Fruit fly (Drosophila melanogaster) whole organism, embryonic: Measurements from ENCODE around the gene Gcna.

Experiments used
- Bteb2 ChIP-seq: fragments of 200-800 bp; sonication (Bioruptor generic); optimal IDR thresholded peaks from 2 replicates; lab custom pipeline; 2016; ENCODE audit warnings: missing biosample characterization, missing genetic modification characterization
- CG10565 ChIP-seq: fragments of 200-800 bp; sonication (Bioruptor generic); optimal IDR thresholded peaks from 3 replicates; lab custom pipeline; 2016; ENCODE audit warnings: missing biosample characterization, mild to moderate bottlenecking, missing genetic modification characterization
- CG13775 ChIP-seq: fragments of 200-800 bp; sonication (Bioruptor generic); optimal IDR thresholded peaks from 3 replicates; lab custom pipeline; 2017; ENCODE audit warnings: missing biosample characterization, mild to moderate bottlenecking, missing genetic modification characterization
- CG16815 ChIP-seq: fragments of 200-800 bp; sonication (Bioruptor generic); optimal IDR thresholded peaks from 3 replicates; lab custom pipeline; 2017; ENCODE audit warnings: missing biosample characterization, mild to moderate bottlenecking, missing genetic modification characterization
- CG17361 ChIP-seq: fragments of 200-800 bp; sonication (Bioruptor generic); IDR thresholded peaks from 3 replicates; pipeline ENCODE4 v1.3.6; 2022; ENCODE audit warnings: missing biosample characterization, missing genetic modification characterization
- CG17912 ChIP-seq: fragments of 200-800 bp; sonication (Bioruptor generic); optimal IDR thresholded peaks from 2 replicates; lab custom pipeline; 2018; ENCODE audit warnings: missing biosample characterization, mild to moderate bottlenecking, missing genetic modification characterization
- CG1792 ChIP-seq: fragments of 200-800 bp; sonication (Bioruptor generic); optimal IDR thresholded peaks from 2 replicates; lab custom pipeline; 2016; ENCODE audit warnings: missing biosample characterization, missing genetic modification characterization
- CG18476 ChIP-seq: fragments of 200-800 bp; sonication (Bioruptor generic); optimal IDR thresholded peaks from 2 replicates; lab custom pipeline; 2016; ENCODE audit warnings: missing biosample characterization, mild to moderate bottlenecking, missing genetic modification characterization
- CG18619 ChIP-seq: fragments of 200-800 bp; sonication (Bioruptor generic); optimal IDR thresholded peaks from 3 replicates; lab custom pipeline; 2017; ENCODE audit warnings: missing biosample characterization, mild to moderate bottlenecking, missing genetic modification characterization
- CG2129 ChIP-seq: fragments of 200-800 bp; sonication (Bioruptor generic); IDR thresholded peaks from 2 replicates; pipeline ENCODE4 v1.3.6; 2022; ENCODE audit warnings: missing biosample characterization, missing genetic modification characterization; ENCODE audit not compliant: partially characterized antibody
- CG30403 ChIP-seq: fragments of 200-800 bp; sonication (Bioruptor generic); optimal IDR thresholded peaks from 3 replicates; lab custom pipeline; 2016; ENCODE audit warnings: missing biosample characterization, missing genetic modification characterization
- CG31224 ChIP-seq: fragments of 200-800 bp; sonication (Bioruptor generic); IDR thresholded peaks from 2 replicates; pipeline ENCODE4 v1.3.6; 2022; ENCODE audit warnings: missing biosample characterization, missing genetic modification characterization
- CG3281 ChIP-seq: fragments of 200-800 bp; sonication (Bioruptor generic); optimal IDR thresholded peaks from 3 replicates; lab custom pipeline; 2017; ENCODE audit warnings: missing biosample characterization, mild to moderate bottlenecking, missing genetic modification characterization
- CG43689 ChIP-seq: fragments of 200-800 bp; sonication (Bioruptor generic); IDR thresholded peaks from 2 replicates; pipeline ENCODE4 v1.3.6; 2022; ENCODE audit warnings: missing biosample characterization, missing genetic modification characterization
- CG7271 ChIP-seq: fragments of 200-800 bp; sonication (Bioruptor generic); optimal IDR thresholded peaks from 2 replicates; lab custom pipeline; 2018; ENCODE audit warnings: missing biosample characterization, mild to moderate bottlenecking, missing genetic modification characterization, moderate library complexity
- CG8944 ChIP-seq: fragments of 200-800 bp; sonication (Bioruptor generic); optimal IDR thresholded peaks from 3 replicates; lab custom pipeline; 2016; ENCODE audit warnings: missing biosample characterization, missing genetic modification characterization
- CG9797 ChIP-seq: fragments of 200-800 bp; sonication (Bioruptor generic); optimal IDR thresholded peaks from 3 replicates; lab custom pipeline; 2018; ENCODE audit warnings: missing biosample characterization, mild to moderate bottlenecking, missing genetic modification characterization
- Chrac-16 ChIP-seq: fragments of 200-800 bp; sonication (Bioruptor generic); optimal IDR thresholded peaks from 3 replicates; lab custom pipeline; 2016; ENCODE audit warnings: missing biosample characterization, missing genetic modification characterization
- CoRest ChIP-seq: fragments of 200-800 bp; sonication (Bioruptor generic); optimal IDR thresholded peaks from 3 replicates; lab custom pipeline; 2018; ENCODE audit warnings: missing biosample characterization, mild to moderate bottlenecking, missing genetic modification characterization, moderate library complexity
- Hand ChIP-seq: fragments of 200-800 bp; sonication (Bioruptor generic); optimal IDR thresholded peaks from 2 replicates; lab custom pipeline; 2017; ENCODE audit warnings: mild to moderate bottlenecking, missing biosample characterization, missing genetic modification reagents, missing genetic modification characterization
- Hr51 ChIP-seq, 2 experiments: fragments of 200-800 bp; sonication (Bioruptor generic); optimal IDR thresholded peaks; 2 replicates in 1 of 2; 3 replicates in 1 of 2; lab custom pipeline; 2016 to 2018; ENCODE audit warnings: missing biosample characterization in 2 of 2, missing genetic modification characterization in 2 of 2, mild to moderate bottlenecking in 1 of 2, moderate library complexity in 1 of 2
- MESR4 ChIP-seq: fragments of 200-800 bp; sonication (Bioruptor generic); optimal IDR thresholded peaks from 2 replicates; lab custom pipeline; 2018; ENCODE audit warnings: missing biosample characterization, mild to moderate bottlenecking, missing genetic modification characterization, moderate library complexity
- NC2β ChIP-seq: fragments of 200-800 bp; sonication (Bioruptor generic); optimal IDR thresholded peaks from 2 replicates; lab custom pipeline; 2016; ENCODE audit warnings: missing biosample characterization, missing genetic modification characterization
- Side ChIP-seq: fragments of 200-800 bp; sonication (Bioruptor generic); optimal IDR thresholded peaks from 2 replicates; lab custom pipeline; 2016; ENCODE audit warnings: missing biosample characterization, missing genetic modification characterization
- Sry-δ ChIP-seq: fragments of 200-800 bp; sonication (Bioruptor generic); optimal IDR thresholded peaks from 2 replicates; lab custom pipeline; 2016; ENCODE audit warnings: missing biosample characterization, missing genetic modification characterization
- Xbp1 ChIP-seq: fragments of 200-800 bp; sonication (Bioruptor generic); optimal IDR thresholded peaks from 3 replicates; lab custom pipeline; 2016; ENCODE audit warnings: missing biosample characterization, mild to moderate bottlenecking, missing genetic modification characterization
- ara ChIP-seq: fragments of 200-800 bp; sonication (Bioruptor generic); IDR thresholded peaks from 2 replicates; pipeline ENCODE4 v1.3.6; 2022; ENCODE audit warnings: missing biosample characterization, missing genetic modification characterization
- ato ChIP-seq: fragments of 200-800 bp; sonication (Bioruptor generic); IDR thresholded peaks from 2 replicates; pipeline ENCODE4 v1.3.6; 2022; ENCODE audit warnings: missing biosample characterization, missing genetic modification characterization; ENCODE audit not compliant: partially characterized antibody
- bigmax ChIP-seq: fragments of 200-800 bp; sonication (Bioruptor generic); optimal IDR thresholded peaks from 2 replicates; lab custom pipeline; 2018; ENCODE audit warnings: missing biosample characterization, mild to moderate bottlenecking, missing genetic modification characterization
- cas ChIP-seq: fragments of 200-800 bp; sonication (Bioruptor generic); IDR thresholded peaks from 2 replicates; pipeline ENCODE4 v1.3.6; 2022; ENCODE audit warnings: missing biosample characterization, missing genetic modification characterization
- ewg ChIP-seq: fragments of 200-800 bp; sonication (Bioruptor generic); optimal IDR thresholded peaks from 3 replicates; lab custom pipeline; 2017; ENCODE audit warnings: mild to moderate bottlenecking, missing biosample characterization, missing genetic modification reagents, missing genetic modification characterization
- exex ChIP-seq: fragments of 200-800 bp; sonication (Bioruptor generic); optimal IDR thresholded peaks from 4 replicates; lab custom pipeline; 2018; ENCODE audit warnings: missing biosample characterization, mild to moderate bottlenecking, missing genetic modification characterization, moderate library complexity
- fd102C ChIP-seq: fragments of 200-800 bp; sonication (Bioruptor generic); optimal IDR thresholded peaks from 2 replicates; lab custom pipeline; 2018; ENCODE audit warnings: missing biosample characterization, mild to moderate bottlenecking, missing genetic modification characterization, moderate library complexity
- fd64A ChIP-seq: fragments of 200-800 bp; sonication (Bioruptor generic); optimal IDR thresholded peaks from 3 replicates; lab custom pipeline; 2018; ENCODE audit warnings: missing biosample characterization, mild to moderate bottlenecking, missing genetic modification characterization
- gt ChIP-seq: fragments of 200-800 bp; sonication (Bioruptor generic); IDR thresholded peaks from 2 replicates; pipeline ENCODE4 v1.3.6; 2022; ENCODE audit warnings: missing biosample characterization, missing genetic modification characterization
- hth ChIP-seq: fragments of >200 bp; optimal IDR thresholded peaks from 2 replicates; lab custom pipeline; 2017; ENCODE audit warnings: inconsistent platforms
- insv ChIP-seq, 2 experiments: fragments of 200-800 bp; sonication (Bioruptor generic); optimal IDR thresholded peaks; 3 replicates each; lab custom pipeline; 2016 to 2018; ENCODE audit warnings: missing biosample characterization in 2 of 2, missing genetic modification characterization in 2 of 2
- inv ChIP-seq: fragments of 200-800 bp; sonication (Bioruptor generic); IDR thresholded peaks from 2 replicates; pipeline ENCODE4 v1.3.6; 2022; ENCODE audit warnings: missing biosample characterization, missing genetic modification characterization; ENCODE audit not compliant: partially characterized antibody
- jigr1 ChIP-seq: fragments of 200-800 bp; sonication (Bioruptor generic); IDR thresholded peaks from 3 replicates; pipeline ENCODE4 v1.3.6; 2022; ENCODE audit warnings: missing biosample characterization, missing genetic modification characterization
- lilli ChIP-seq: fragments of 200-800 bp; sonication (Bioruptor generic); optimal IDR thresholded peaks from 3 replicates; lab custom pipeline; 2016; ENCODE audit warnings: missing biosample characterization, missing genetic modification characterization
- org-1 ChIP-seq: fragments of 200-800 bp; sonication (Bioruptor generic); optimal IDR thresholded peaks from 2 replicates; lab custom pipeline; 2017; ENCODE audit warnings: missing biosample characterization, missing genetic modification characterization
- peb ChIP-seq: fragments of 200-800 bp; sonication (Bioruptor generic); IDR thresholded peaks from 2 replicates; pipeline ENCODE4 v1.3.6; 2022; ENCODE audit warnings: missing biosample characterization, missing genetic modification characterization
- ro ChIP-seq: fragments of 200-800 bp; sonication (Bioruptor generic); IDR thresholded peaks from 2 replicates; pipeline ENCODE4 v1.3.6; 2022; ENCODE audit warnings: missing biosample characterization, missing genetic modification characterization
- salm ChIP-seq: fragments of 200-800 bp; sonication (Bioruptor generic); optimal IDR thresholded peaks from 2 replicates; lab custom pipeline; 2018; ENCODE audit warnings: missing biosample characterization, mild to moderate bottlenecking, missing genetic modification characterization
- sim ChIP-seq: fragments of 200-800 bp; sonication (Bioruptor generic); IDR thresholded peaks from 2 replicates; pipeline ENCODE4 v1.3.6; 2022; ENCODE audit warnings: missing biosample characterization, missing genetic modification characterization
- sisA ChIP-seq: fragments of 200-800 bp; sonication (Bioruptor generic); IDR thresholded peaks from 2 replicates; pipeline ENCODE4 v1.3.6; 2022; ENCODE audit warnings: missing biosample characterization, missing genetic modification characterization
- tx ChIP-seq: fragments of 200-800 bp; sonication (Bioruptor generic); optimal IDR thresholded peaks from 2 replicates; lab custom pipeline; 2016; ENCODE audit warnings: missing biosample characterization, missing genetic modification characterization
- wek ChIP-seq: fragments of 200-800 bp; sonication (Bioruptor generic); optimal IDR thresholded peaks from 3 replicates; lab custom pipeline; 2018; ENCODE audit warnings: missing biosample characterization, mild to moderate bottlenecking, missing genetic modification characterization, moderate library complexity
- zen ChIP-seq: fragments of 200-800 bp; sonication (Bioruptor generic); optimal IDR thresholded peaks from 3 replicates; lab custom pipeline; 2018; ENCODE audit warnings: missing biosample characterization, mild to moderate bottlenecking, missing genetic modification characterization, moderate library complexity

Gene Gcna

DNA sequence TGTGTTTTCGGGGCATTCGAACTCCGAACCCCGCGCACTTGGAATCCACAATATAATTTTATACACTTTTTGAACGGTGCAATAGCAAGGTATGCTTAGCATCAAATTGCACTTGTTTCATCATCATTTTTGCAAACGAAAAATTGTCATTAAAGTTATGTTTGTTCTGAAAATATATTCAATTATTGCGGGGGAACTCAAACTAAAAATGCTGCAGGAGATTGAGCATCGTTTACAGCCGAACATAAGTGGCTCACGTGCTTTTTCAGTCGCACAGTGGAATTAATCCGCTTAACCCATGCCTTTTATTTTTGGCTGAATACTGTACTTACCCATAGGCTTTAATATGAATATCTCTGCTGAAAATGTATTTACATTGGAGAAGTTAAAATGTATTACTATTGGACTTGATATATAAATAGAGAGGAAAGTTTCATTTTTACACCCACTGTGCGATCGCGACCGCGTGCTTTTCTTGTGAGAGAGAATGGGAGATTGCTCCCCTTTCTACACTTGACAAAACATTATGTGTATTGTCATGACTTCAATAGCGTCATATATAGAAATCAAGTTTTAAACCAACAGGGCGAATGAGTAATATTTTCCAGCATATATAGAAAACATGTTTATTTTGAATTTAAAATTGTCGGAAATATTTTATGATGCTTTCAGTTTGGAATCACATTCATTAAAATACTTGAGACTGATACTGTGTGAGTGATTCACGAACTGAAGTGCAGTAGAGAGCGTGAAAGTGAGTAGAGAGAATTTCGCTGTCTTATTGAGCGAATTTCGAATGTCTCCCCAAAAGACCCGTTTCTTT lies 35.0 kb downstream of the Gcna start (continued):
- TF ChIP-seq sisA (peak; percentile 93), CG8944 (GFP tag; lab: Kevin White, UChicago) (peak; percentile 91), ro (GFP tag; lab: Robert Waterston, UW) (peak; percentile 92), Xbp1 (GFP tag; lab: Kevin White, UChicago) (peak; percentile 93), insv (GFP tag; optimal IDR thresholded peaks at IDR 0.05; lab: Kevin White, UChicago) (peak; percentile 46 to 66), bigmax (peak; percentile 61), CG13775 (GFP tag; lab: Kevin White, UChicago) (peak; percentile 92), zen (tag; lab: Kevin White, UChicago) (peak; percentile 82), exex (tag; lab: Kevin White, UChicago) (peak; percentile 85), CG16815 (peak; percentile 85), Hr51 (GFP tag; optimal IDR thresholded peaks at IDR 0.05; lab: Kevin White, UChicago) (peak; percentile 92 to 97), CG10565 (GFP tag; lab: Kevin White, UChicago) (peak; percentile 31), Chrac-16 (peak; percentile 91), Bteb2 (GFP tag; lab: Kevin White, UChicago) (peak; percentile 95), Hand (peak; percentile 94), MESR4 (GFP tag; lab: Kevin White, UChicago) (peak; percentile 58), Sry-δ (GFP tag; lab: Kevin White, UChicago) (peak; percentile 61), org-1 (GFP tag; lab: Kevin White, UChicago) (peak; percentile 92), CoRest (peak; percentile 97), wek (GFP tag; lab: Kevin White, UChicago) (peak; percentile 89), fd102C (GFP tag; lab: Kevin White, UChicago) (peak; percentile 3), tx (peak; percentile 92), hth (no peak), NC2β (GFP tag; lab: Kevin White, UChicago) (peak; percentile 90), CG17361 (GFP tag; lab: Robert Waterston, UW) (peak; percentile 98), CG3281 (GFP tag; lab: Kevin White, UChicago) (peak; percentile 96), lilli (peak; percentile 97), sim (peak; percentile 94), ewg (GFP tag; lab: Kevin White, UChicago) (peak; percentile 92), CG18476 (GFP tag; lab: Kevin White, UChicago) (peak; percentile 92), CG31224 (GFP tag; lab: Robert Waterston, UW) (peak; percentile 92), CG9797 (GFP tag; lab: Kevin White, UChicago) (peak; percentile 39), Side (peak; percentile 90), salm (peak; percentile 94), gt (GFP tag; lab: Robert Waterston, UW) (peak; percentile 89), ato (GFP tag; lab: Robert Waterston, UW) (no peak), inv (GFP tag; lab: Robert Waterston, UW) (no peak), cas (GFP tag; lab: Robert Waterston, UW) (peak; percentile 91), CG17912 (GFP tag; lab: Kevin White, UChicago) (peak; percentile 61), CG18619 (GFP tag; lab: Kevin White, UChicago) (peak; percentile 94), CG1792 (GFP tag; lab: Kevin White, UChicago) (peak; percentile 89), ara (GFP tag; lab: Robert Waterston, UW) (peak; percentile 97), CG30403 (GFP tag; lab: Kevin White, UChicago) (peak; percentile 97), CG2129 (GFP tag; lab: Robert Waterston, UW) (no peak), fd64A (GFP tag; lab: Kevin White, UChicago) (peak; percentile 85), jigr1 (GFP tag; lab: Robert Waterston, UW) (peak; percentile 89; the same call in 2 of the 3 replicates), CG43689 (GFP tag; lab: Robert Waterston, UW) (peak; percentile 93), peb (GFP tag; lab: Robert Waterston, UW) (peak; percentile 95), CG7271 (tag; lab: Kevin White, UChicago) (peak; percentile 75)
